Worm (Caenorhabditis elegans): ENCODE measurements around the gene gro-1.

Gene gro-1

ce11 chrIII:5310403-5310802 lies 45.5 kb downstream of the gro-1 start:
- no peak for TF ChIP-seq ztf-1 (GFP tag; conservative IDR thresholded peaks at IDR 0.05)
- no peak for TF ChIP-seq elt-3 (tag; optimal IDR thresholded peaks at IDR 0.05)
- no peak for TF ChIP-seq gmeb-1 (tag; optimal IDR thresholded peaks at IDR 0.05)
- no peak for TF ChIP-seq ZK546.5 (tag; optimal IDR thresholded peaks at IDR 0.05)
- TF ChIP-seq unc-55 (GFP tag; optimal IDR thresholded peaks at IDR 0.05): no peak
- no peak for TF ChIP-seq sma-9 (GFP tag; optimal IDR thresholded peaks at IDR 0.05)
- TF ChIP-seq sma-9 (tag; optimal IDR thresholded peaks at IDR 0.05): no peak
- no peak for TF ChIP-seq snpc-4 (tag; optimal IDR thresholded peaks at IDR 0.05)
- no peak for TF ChIP-seq nhr-6 (tag; optimal IDR thresholded peaks at IDR 0.05)
- TF ChIP-seq nhr-12 (tag; optimal IDR thresholded peaks at IDR 0.05): no peak
- TF ChIP-seq fos-1 (tag; optimal IDR thresholded peaks at IDR 0.05): no peak
- TF ChIP-seq elt-1 (tag; optimal IDR thresholded peaks at IDR 0.05): no peak
- no peak for TF ChIP-seq ztf-11 (tag; optimal IDR thresholded peaks at IDR 0.05)
- no peak for TF ChIP-seq lin-11 (tag; optimal IDR thresholded peaks at IDR 0.05)
- no peak for TF ChIP-seq nhr-237 (tag; optimal IDR thresholded peaks at IDR 0.05)
- TF ChIP-seq crh-2 (tag; optimal IDR thresholded peaks at IDR 0.05): no peak
- TF ChIP-seq aly-2 (tag; optimal IDR thresholded peaks at IDR 0.05): no peak

- TF ChIP-seq alr-1 (tag; optimal IDR thresholded peaks at IDR 0.05) (no peak), lin-39 (tag; optimal IDR thresholded peaks at IDR 0.05) (no peak), dmd-4 (tag; optimal IDR thresholded peaks at IDR 0.05) (no peak), sma-3 (GFP tag; optimal IDR thresholded peaks at IDR 0.05) (no peak), zag-1 (tag; optimal IDR thresholded peaks at IDR 0.05) (no peak), blmp-1 (tag; optimal IDR thresholded peaks at IDR 0.05; ENCODE audit: insufficient read depth) (no peak), snpc-4 (tag; optimal IDR thresholded peaks at IDR 0.05) (no peak), ceh-16 (tag; optimal IDR thresholded peaks at IDR 0.05) (no peak), unc-39 (tag; optimal IDR thresholded peaks at IDR 0.05) (no peak), mbf-1 (tag; optimal IDR thresholded peaks at IDR 0.05) (no peak), nhr-23 (tag; optimal IDR thresholded peaks at IDR 0.05) (no peak), peb-1 (tag; optimal IDR thresholded peaks at IDR 0.05) (no peak), ztf-1 (GFP tag; conservative IDR thresholded peaks at IDR 0.05) (no peak), sma-9 (GFP tag; optimal IDR thresholded peaks at IDR 0.05) (no peak), sma-9 (tag; optimal IDR thresholded peaks at IDR 0.05) (no peak), gmeb-1 (tag; optimal IDR thresholded peaks at IDR 0.05) (no peak), fos-1 (tag; optimal IDR thresholded peaks at IDR 0.05) (no peak)
Measured at ce11 chrIII:5310940-5311339, 46.0 kb downstream of the gro-1 start, which contains the start of gene pqe-1. Gene pqe-1, plus strand, starts transcription at chrIII:5311240.

Measured in whole organism, L2 larva.